Fruit fly (Drosophila melanogaster) whole organism, wandering third instar larva: ENCODE data around the gene CG42340.
A peak's percentile ranks its signal among the peaks of the same experiment; 100 is the strongest.

Experiments used
- Abd-B ChIP-seq: fragments of >200 bp; optimal IDR thresholded peaks from 2 replicates; lab custom pipeline; 2017; ENCODE audit warnings: missing biosample characterization, missing genetic modification characterization
- CG32264 ChIP-seq: fragments of 200-800 bp; sonication (Bioruptor generic); optimal IDR thresholded peaks from 2 replicates; lab custom pipeline; 2016; ENCODE audit warnings: missing biosample characterization, missing genetic modification characterization
- CG9705 ChIP-seq: fragments of 200-800 bp; sonication (Bioruptor generic); optimal IDR thresholded peaks from 2 replicates; lab custom pipeline; 2018; ENCODE audit warnings: missing biosample characterization, mild to moderate bottlenecking, missing genetic modification characterization
- CrebA ChIP-seq: fragments of 200-800 bp; sonication (Bioruptor generic); optimal IDR thresholded peaks from 2 replicates; lab custom pipeline; 2016; ENCODE audit warnings: missing biosample characterization, mild to moderate bottlenecking, missing genetic modification characterization, borderline replicate concordance
- Dfd ChIP-seq: fragments of >200 bp; optimal IDR thresholded peaks from 2 replicates; lab custom pipeline; 2017; ENCODE audit warnings: missing biosample characterization, missing genetic modification characterization
- Dif ChIP-seq: fragments of 200-275, 200-300 bp; sonication (Bioruptor generic); optimal IDR thresholded peaks from 2 replicates; lab custom pipeline; 2018; ENCODE audit warnings: missing biosample characterization, missing genetic modification characterization; ENCODE audit not compliant: partially characterized antibody
- GATAd ChIP-seq: sonication (Bioruptor generic); optimal IDR thresholded peaks from 2 replicates; lab custom pipeline; 2016; ENCODE audit warnings: missing biosample characterization, missing genetic modification characterization
- HLH106 ChIP-seq: fragments of 200-800 bp; optimal IDR thresholded peaks from 3 replicates; lab custom pipeline; 2019; ENCODE audit warnings: missing biosample characterization, mild to moderate bottlenecking, missing genetic modification characterization, moderate library complexity
- Hnf4 ChIP-seq: fragments of 200-800 bp; sonication (Bioruptor generic); optimal IDR thresholded peaks from 2 replicates; lab custom pipeline; 2016; ENCODE audit warnings: missing biosample characterization, mild to moderate bottlenecking, missing genetic modification characterization
- Hr78 ChIP-seq: fragments of >200 bp; optimal IDR thresholded peaks from 2 replicates; lab custom pipeline; 2017; ENCODE audit warnings: missing biosample characterization, missing genetic modification characterization
- Hr83 ChIP-seq: fragments of 200-300 bp; sonication (Bioruptor generic); optimal IDR thresholded peaks from 2 replicates; lab custom pipeline; 2016; ENCODE audit warnings: missing biosample characterization, mild to moderate bottlenecking, missing genetic modification characterization, moderate library complexity; ENCODE audit not compliant: poor library complexity, severe bottlenecking
- Jra ChIP-seq: sonication (Bioruptor generic); optimal IDR thresholded peaks from 2 replicates; lab custom pipeline; 2016; ENCODE audit warnings: missing biosample characterization, missing genetic modification characterization
- Mio ChIP-seq: sonication (Bioruptor generic); optimal IDR thresholded peaks from 2 replicates; lab custom pipeline; 2016; ENCODE audit warnings: missing biosample characterization, missing genetic modification characterization
- Myc ChIP-seq: fragments of >200 bp; optimal IDR thresholded peaks from 2 replicates; lab custom pipeline; 2017
- N ChIP-seq: fragments of >200 bp; optimal IDR thresholded peaks from 2 replicates; lab custom pipeline; 2018; ENCODE audit warnings: missing biosample characterization, missing external identifiers, missing genetic modification characterization
- OdsH ChIP-seq: fragments of 200-800 bp; sonication (Bioruptor generic); optimal IDR thresholded peaks from 2 replicates; lab custom pipeline; 2016; ENCODE audit warnings: missing biosample characterization, mild to moderate bottlenecking, missing genetic modification characterization
- Rel ChIP-seq, 2 experiments: fragments of 200-800 bp; sonication (Bioruptor generic) in 1 of 2; optimal IDR thresholded peaks; 2 replicates in 1 of 2; 3 replicates in 1 of 2; lab custom pipeline; 2016 to 2019; ENCODE audit warnings: mild to moderate bottlenecking in 2 of 2, missing biosample characterization in 2 of 2, missing genetic modification characterization in 2 of 2, moderate library complexity in 1 of 2
- Sp1 ChIP-seq: fragments of 200-800 bp; sonication (Bioruptor generic); optimal IDR thresholded peaks from 3 replicates; lab custom pipeline; 2019; ENCODE audit warnings: missing biosample characterization, mild to moderate bottlenecking, missing genetic modification characterization, moderate library complexity
- Vsx2 ChIP-seq: fragments of 200-300, 225-300 bp; sonication (Bioruptor generic); optimal IDR thresholded peaks from 2 replicates; lab custom pipeline; 2018; ENCODE audit warnings: missing biosample characterization, missing genetic modification characterization; ENCODE audit not compliant: partially characterized antibody
- br ChIP-seq: fragments of 200-800 bp; sonication (Bioruptor generic); optimal IDR thresholded peaks from 2 replicates; lab custom pipeline; 2016; ENCODE audit warnings: missing biosample characterization, missing genetic modification characterization
- brk ChIP-seq: fragments of 200-800 bp; sonication (Bioruptor generic); optimal IDR thresholded peaks from 2 replicates; lab custom pipeline; 2016; ENCODE audit warnings: missing biosample characterization, mild to moderate bottlenecking, missing genetic modification characterization
- dl ChIP-seq, 2 experiments: fragments of 175-275, 200-275 bp in 1 of 2; fragments of 200-275 bp in 1 of 2; sonication (Bioruptor generic); optimal IDR thresholded peaks; lab custom pipeline; 2018; ENCODE audit warnings: mild to moderate bottlenecking in 2 of 2, missing biosample characterization in 2 of 2, missing genetic modification characterization in 2 of 2, moderate library complexity in 2 of 2; ENCODE audit not compliant: partially characterized antibody in 2 of 2, insufficient read depth in 1 of 2
- dmrt93B ChIP-seq: fragments of 200-800 bp; sonication (Bioruptor generic); optimal IDR thresholded peaks from 2 replicates; lab custom pipeline; 2018; ENCODE audit warnings: missing biosample characterization, mild to moderate bottlenecking, missing genetic modification characterization
- dsf ChIP-seq: sonication (Bioruptor generic); optimal IDR thresholded peaks from 2 replicates; lab custom pipeline; 2016; ENCODE audit warnings: missing biosample characterization, missing genetic modification characterization, borderline replicate concordance
- ey ChIP-seq: fragments of 200-800 bp; sonication (Bioruptor generic); optimal IDR thresholded peaks from 2 replicates; lab custom pipeline; 2016; ENCODE audit warnings: missing biosample characterization, missing genetic modification characterization
- foxo ChIP-seq, 2 experiments: fragments of 200-800 bp; sonication (Bioruptor generic); optimal IDR thresholded peaks; 2 replicates in 1 of 2; 3 replicates in 1 of 2; lab custom pipeline; 2016 to 2017; ENCODE audit warnings: missing biosample characterization in 2 of 2, missing genetic modification characterization in 2 of 2
- fru ChIP-seq: fragments of 200-800 bp; sonication (Bioruptor generic); optimal IDR thresholded peaks from 3 replicates; lab custom pipeline; 2016; ENCODE audit warnings: missing biosample characterization, mild to moderate bottlenecking, missing genetic modification characterization
- h ChIP-seq: fragments of 200-800 bp; sonication (Bioruptor generic); optimal IDR thresholded peaks from 3 replicates; lab custom pipeline; 2016; ENCODE audit warnings: missing biosample characterization, mild to moderate bottlenecking, missing genetic modification characterization
- jim ChIP-seq: fragments of 175-275, 200-325 bp; sonication (Bioruptor generic); optimal IDR thresholded peaks from 2 replicates; lab custom pipeline; 2016; ENCODE audit warnings: missing biosample characterization, mild to moderate bottlenecking, missing genetic modification characterization
- lola ChIP-seq: fragments of >200 bp; optimal IDR thresholded peaks from 2 replicates; lab custom pipeline; 2017; ENCODE audit warnings: missing biosample characterization, missing genetic modification characterization
- pan ChIP-seq: fragments of >200 bp; optimal IDR thresholded peaks from 2 replicates; lab custom pipeline; 2017
- psq ChIP-seq: fragments of 200-800 bp; sonication (Bioruptor generic); optimal IDR thresholded peaks from 3 replicates; lab custom pipeline; 2017; ENCODE audit warnings: missing biosample characterization, mild to moderate bottlenecking, missing genetic modification characterization, moderate library complexity
- rgr ChIP-seq: fragments of 200-800 bp; sonication (Bioruptor generic); optimal IDR thresholded peaks from 3 replicates; lab custom pipeline; 2016; ENCODE audit warnings: missing biosample characterization, mild to moderate bottlenecking, missing genetic modification characterization
- sage ChIP-seq: fragments of 200-800 bp; sonication (Bioruptor generic); optimal IDR thresholded peaks from 2 replicates; lab custom pipeline; 2016; ENCODE audit warnings: missing biosample characterization, mild to moderate bottlenecking, missing genetic modification characterization
- sv ChIP-seq: fragments of 200-800 bp; sonication (Bioruptor generic); optimal IDR thresholded peaks from 3 replicates; lab custom pipeline; 2016; ENCODE audit warnings: missing biosample characterization, missing genetic modification characterization
- tai ChIP-seq: sonication (Bioruptor generic); optimal IDR thresholded peaks from 2 replicates; lab custom pipeline; 2016; ENCODE audit warnings: missing biosample characterization, missing genetic modification characterization
- usp ChIP-seq: fragments of >200 bp; optimal IDR thresholded peaks from 2 replicates; lab custom pipeline; 2017; ENCODE audit warnings: missing biosample characterization, missing genetic modification characterization
- woc ChIP-seq: sonication (Bioruptor generic); optimal IDR thresholded peaks from 2 replicates; lab custom pipeline; 2016; ENCODE audit warnings: missing biosample characterization, mild to moderate bottlenecking, missing genetic modification characterization

Gene CG42340

dm6 chrX:6533836-6534357 is 9.8 kb upstream of the CG42340 start, which contains the start of gene dx:
dx (plus strand) TSS chrX:6533999.
- TF ChIP-seq woc (GFP tag; lab: Kevin White, UChicago) (peak; percentile 3), Dif (GFP tag; lab: Kevin White, UChicago) (peak; percentile 61), fru (GFP tag; lab: Kevin White, UChicago) (no peak), psq (GFP tag; lab: Kevin White, UChicago) (peak; percentile 85), dl (GFP tag; optimal IDR thresholded peaks at IDR 0.05; lab: Kevin White, UChicago; ENCODE audit: insufficient read depth in 1 of 2, partially characterized antibody in 2 of 2) (peak in 1 of 2 experiments; percentile 25), CG9705 (GFP tag; lab: Kevin White, UChicago) (no peak)

dm6 chrX:6533101-6533636 is 9.0 kb upstream of the CG42340 start, which contains the start of gene RpL7A:
RpL7A (minus strand) TSS chrX:6533348.
- TF ChIP-seq N (no peak), Hr78 (no peak), usp (no peak), dl (GFP tag; optimal IDR thresholded peaks at IDR 0.05; lab: Kevin White, UChicago; ENCODE audit: insufficient read depth in 1 of 2, partially characterized antibody in 2 of 2) (no peak), Myc (peak; percentile 39), GATAd (GFP tag; lab: Kevin White, UChicago) (no peak), sv (GFP tag; lab: Kevin White, UChicago) (no peak), Sp1 (GFP tag; lab: Kevin White, UChicago) (peak; percentile 81), OdsH (peak; percentile 55), psq (GFP tag; lab: Kevin White, UChicago) (no peak), foxo (GFP tag; optimal IDR thresholded peaks at IDR 0.05; lab: Kevin White, UChicago) (peak in 1 of 2 experiments; percentile 44), sage (GFP tag; lab: Kevin White, UChicago) (peak; percentile 19), fru (GFP tag; lab: Kevin White, UChicago) (peak; percentile 31), tai (GFP tag; lab: Kevin White, UChicago) (no peak), Hnf4 (GFP tag; lab: Kevin White, UChicago) (peak; percentile 68), dmrt93B (GFP tag; lab: Kevin White, UChicago) (peak; percentile 82), Hr83 (peak; percentile 18), Mio (GFP tag; lab: Kevin White, UChicago) (no peak), Dfd (GFP tag; lab: Kevin White, UChicago) (no peak), dsf (GFP tag; lab: Kevin White, UChicago) (no peak), woc (GFP tag; lab: Kevin White, UChicago) (no peak), brk (GFP tag; lab: Kevin White, UChicago) (no peak), Jra (GFP tag; lab: Kevin White, UChicago) (no peak), CrebA (GFP tag; lab: Kevin White, UChicago) (no peak), Rel (GFP tag; optimal IDR thresholded peaks at IDR 0.05; lab: Kevin White, UChicago) (no peak), Rel (tag; optimal IDR thresholded peaks at IDR 0.05; lab: Kevin White, UChicago) (peak; percentile 18), Dif (GFP tag; lab: Kevin White, UChicago) (no peak), HLH106 (tag; lab: Kevin White, UChicago) (peak; percentile 51), Vsx2 (no peak), rgr (peak; percentile 80), CG9705 (GFP tag; lab: Kevin White, UChicago) (peak; percentile 54), h (GFP tag; lab: Kevin White, UChicago) (peak; percentile 39), ey (GFP tag; lab: Kevin White, UChicago) (no peak), jim (GFP tag; lab: Kevin White, UChicago) (no peak), lola (GFP tag; lab: Kevin White, UChicago) (no peak), Abd-B (no peak), CG32264 (GFP tag; lab: Kevin White, UChicago) (no peak), br (GFP tag; lab: Kevin White, UChicago) (peak; percentile 61), pan (lab: Kevin White, UChicago) (no peak)
